Fruit fly (Drosophila melanogaster): ENCODE data around the gene Baldspot.

dm6 chr3L:16653679-16654078, 7.7 kb downstream of the Baldspot start:
- TF ChIP-seq ttk (optimal IDR thresholded peaks at IDR 0.05) (no peak), psq (optimal IDR thresholded peaks at IDR 0.05) (no peak)
